Worm (Caenorhabditis elegans) whole organism, early embryonic: ENCODE data around the gene C09B9.7.

Source experiments
- ama-1 ChIP-seq: fragments of 150-350 bp; optimal IDR thresholded peaks from 2 replicates; lab custom pipeline; 2014
- ets-7 ChIP-seq: sonication (generic microtip); optimal IDR thresholded peaks from 2 replicates; lab custom pipeline; 2016; ENCODE audit warnings: missing genotype, missing genetic modification characterization, missing compliant biosample characterization

ce11 chrIV:5076607-5077006 is 15.7 kb upstream of the C09B9.7 start:
- TF ChIP-seq ets-7 (tag; lab: Kevin White, UChicago) (no peak), ama-1 (lab: Kevin White, UChicago) (no peak)
